Worm (Caenorhabditis elegans): ENCODE data around the gene mltn-5.

Gene mltn-5

DNA sequence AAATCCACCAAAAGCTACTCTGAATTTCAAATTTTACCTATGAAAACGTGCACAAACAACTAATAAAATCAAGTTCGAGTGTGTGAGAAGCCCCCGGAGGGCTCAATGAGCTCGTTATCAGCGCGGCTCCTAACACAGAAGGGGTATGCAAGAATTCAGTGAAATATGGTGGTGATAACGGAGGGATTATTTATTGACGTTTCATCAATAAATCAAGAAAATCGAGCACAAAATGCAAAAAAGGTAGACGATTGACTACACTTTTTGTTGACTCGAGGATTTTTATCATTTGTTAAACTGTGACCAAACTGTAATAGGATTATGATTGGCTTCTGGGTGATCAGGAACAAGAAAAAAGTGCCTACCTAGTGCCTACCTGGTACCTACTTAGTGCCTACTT lies 32.4 kb downstream of the mltn-5 start, which contains the start of gene zip-3:
Gene zip-3, minus strand, starts transcription at position 21 of the 400 bp plus-strand sequence.
- peak; percentile 56 for TF ChIP-seq elt-2 (tag; optimal IDR thresholded peaks at IDR 0.05)
- no peak for TF ChIP-seq rnt-1 (tag; optimal IDR thresholded peaks at IDR 0.05)
- TF ChIP-seq mdl-1 (tag; optimal IDR thresholded peaks at IDR 0.05): no peak
- TF ChIP-seq ets-5 (GFP tag; IDR thresholded peaks at IDR 0.05): no peak
- no peak for TF ChIP-seq nhr-76 (tag; optimal IDR thresholded peaks at IDR 0.05)

DNA sequence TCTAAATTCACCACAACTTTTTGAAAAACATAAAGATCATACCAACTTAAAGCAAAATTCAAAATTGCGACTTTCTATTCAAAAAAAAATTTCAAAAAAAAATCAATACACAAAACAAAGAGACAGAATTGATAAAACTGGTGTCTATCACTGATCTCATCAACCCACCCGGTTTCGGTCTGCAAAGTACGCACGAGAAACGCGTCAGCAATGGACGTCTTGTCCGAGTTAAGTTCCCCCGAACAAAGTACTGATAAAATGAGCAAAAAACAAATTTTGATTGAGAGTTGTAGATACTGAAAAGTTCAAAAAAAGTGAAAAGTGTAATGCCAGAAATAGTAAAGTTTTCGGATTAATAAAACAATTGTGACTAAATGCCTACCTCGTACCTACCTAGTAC lies 33.4 kb downstream of the mltn-5 start:
- TF ChIP-seq hlh-17 (GFP tag; optimal IDR thresholded peaks at IDR 0.05; ENCODE audit: borderline replicate concordance) (no peak), aha-1 (tag; optimal IDR thresholded peaks at IDR 0.05) (no peak), lsy-2 (tag; optimal IDR thresholded peaks at IDR 0.05) (peak; percentile 5 to 22), pqm-1 (tag; optimal IDR thresholded peaks at IDR 0.05) (no peak), elt-2 (tag; optimal IDR thresholded peaks at IDR 0.05) (peak; percentile 36), dsc-1 (tag; optimal IDR thresholded peaks at IDR 0.05) (no peak), efl-3 (GFP tag; optimal IDR thresholded peaks at IDR 0.05) (no peak), snu-23 (GFP tag; optimal IDR thresholded peaks at IDR 0.05) (no peak), dpl-1 (GFP tag; optimal IDR thresholded peaks at IDR 0.05) (peak in 1 of 3 experiments; percentile 38), tlp-1 (tag; optimal IDR thresholded peaks at IDR 0.05) (no peak), efl-1 (optimal IDR thresholded peaks at IDR 0.05) (no peak), efl-1 (GFP tag; optimal IDR thresholded peaks at IDR 0.05 in 1 of 2) (no peak), nhr-85 (tag) (peak; percentile 23), zip-4 (GFP tag; optimal IDR thresholded peaks at IDR 0.05) (no peak), unc-98 (GFP tag; IDR thresholded peaks at IDR 0.05) (no peak), sup-37 (GFP tag; optimal IDR thresholded peaks at IDR 0.05) (no peak), rnt-1 (tag; optimal IDR thresholded peaks at IDR 0.05) (no peak), C16A3.4 (tag; optimal IDR thresholded peaks at IDR 0.05) (no peak), Y116A8C.19 (tag; optimal IDR thresholded peaks at IDR 0.05; ENCODE audit: borderline replicate concordance) (no peak), egl-27 (tag; optimal IDR thresholded peaks at IDR 0.05) (no peak), vab-15 (tag; optimal IDR thresholded peaks at IDR 0.05) (no peak), sox-4 (tag; optimal IDR thresholded peaks at IDR 0.05) (no peak), lin-14 (GFP tag; optimal IDR thresholded peaks at IDR 0.05) (peak; percentile 23), nhr-71 (tag; optimal IDR thresholded peaks at IDR 0.05) (peak; percentile 25), nhr-11 (tag; optimal IDR thresholded peaks at IDR 0.05) (no peak), lin-35 (GFP tag; optimal IDR thresholded peaks at IDR 0.05) (peak in 1 of 2 experiments; percentile 44), sptf-1 (tag; optimal IDR thresholded peaks at IDR 0.05) (no peak), snpc-4 (tag; optimal IDR thresholded peaks at IDR 0.05) (no peak), ceh-88 (GFP tag; IDR thresholded peaks at IDR 0.05) (no peak)

DNA sequence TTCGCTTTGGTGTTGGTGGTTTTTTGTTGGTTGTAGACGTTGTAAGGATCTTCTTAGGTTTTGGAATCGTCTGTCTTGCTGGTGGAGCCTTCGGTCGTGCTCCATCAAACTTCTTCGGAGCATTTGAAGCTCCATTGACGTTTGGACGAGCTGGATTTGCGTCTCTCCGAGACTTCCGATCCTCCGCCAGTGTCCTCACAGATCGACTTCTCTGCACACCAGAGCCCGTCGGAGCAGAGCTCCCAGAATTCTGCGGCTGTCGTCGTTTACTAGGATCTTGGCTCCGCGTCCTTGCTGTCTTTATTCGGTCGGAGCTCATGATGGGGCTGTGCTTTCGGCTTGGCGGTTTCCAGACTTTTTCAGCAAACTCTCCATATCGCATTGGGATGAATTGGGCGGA lies 36.6 kb downstream of the mltn-5 start:
- TF ChIP-seq unc-86 (tag; optimal IDR thresholded peaks at IDR 0.05) (no peak), nhr-85 (tag) (peak; percentile 14)

DNA sequence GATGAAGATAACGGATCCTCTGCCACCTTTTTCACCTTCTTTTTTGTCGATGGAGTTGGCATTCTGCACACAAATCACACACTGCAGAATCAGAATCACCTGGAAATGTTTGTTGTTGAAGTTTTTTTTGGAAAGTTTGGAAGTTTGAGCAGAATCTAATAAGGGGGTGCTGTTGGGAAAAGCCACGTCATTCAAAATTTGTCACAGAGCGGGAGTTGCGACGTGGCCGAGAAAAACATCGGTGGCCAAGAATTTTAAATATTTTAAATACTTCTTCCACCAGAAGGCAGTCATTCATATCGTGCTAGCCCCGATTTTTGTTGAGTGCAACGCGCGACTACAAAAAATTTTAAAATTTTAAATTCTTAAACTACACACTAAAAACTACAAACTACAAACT lies 37.3 kb downstream of the mltn-5 start, which contains the start of gene rpi-1:
Gene rpi-1, minus strand, starts transcription at position 101 of the 400 bp plus-strand sequence.
- TF ChIP-seq nhr-85 (tag): no peak
- TF ChIP-seq ama-1 (optimal IDR thresholded peaks at IDR 0.05): no peak
- TF ChIP-seq skn-1 (tag; optimal IDR thresholded peaks at IDR 0.05): no peak
- no peak for TF ChIP-seq mdl-1 (tag; optimal IDR thresholded peaks at IDR 0.05)

- no peak for TF ChIP-seq aly-2 (tag; optimal IDR thresholded peaks at IDR 0.05)
- TF ChIP-seq nhr-85 (tag): no peak
- no peak for TF ChIP-seq vab-15 (tag; optimal IDR thresholded peaks at IDR 0.05)
- no peak for TF ChIP-seq C04F5.9 (tag; optimal IDR thresholded peaks at IDR 0.05)
- no peak for TF ChIP-seq grh-1 (GFP tag; IDR thresholded peaks at IDR 0.05)
- TF ChIP-seq fkh-8 (tag; optimal IDR thresholded peaks at IDR 0.05): peak; percentile 87
- TF ChIP-seq elt-2 (tag; optimal IDR thresholded peaks at IDR 0.05): no peak
- no peak for TF ChIP-seq nhr-237 (tag; optimal IDR thresholded peaks at IDR 0.05)
- TF ChIP-seq lin-39 (tag; optimal IDR thresholded peaks at IDR 0.05): no peak
- TF ChIP-seq hpl-2 (GFP tag; optimal IDR thresholded peaks at IDR 0.05): no peak
- peak; percentile 67 for TF ChIP-seq dsc-1 (tag; optimal IDR thresholded peaks at IDR 0.05)
- TF ChIP-seq unc-86 (tag; optimal IDR thresholded peaks at IDR 0.05): no peak
- TF ChIP-seq nhr-12 (tag; optimal IDR thresholded peaks at IDR 0.05): no peak
- no peak for TF ChIP-seq dpl-1 (GFP tag; optimal IDR thresholded peaks at IDR 0.05)
- TF ChIP-seq ceh-90 (tag; optimal IDR thresholded peaks at IDR 0.05): no peak
- no peak for TF ChIP-seq snu-23 (GFP tag; optimal IDR thresholded peaks at IDR 0.05)
- peak; percentile 15 for TF ChIP-seq fkh-10 (GFP tag; optimal IDR thresholded peaks at IDR 0.05)
- TF ChIP-seq jun-1 (tag; optimal IDR thresholded peaks at IDR 0.05): peak; percentile 12
- peak; percentile 2 for TF ChIP-seq nhr-20 (tag; optimal IDR thresholded peaks at IDR 0.05)
Observed at ce11 chrII:13964325-13964724, 39.3 kb downstream of the mltn-5 start.

Measured in whole organism, L1 larva.